Fruit fly (Drosophila melanogaster) whole organism, embryonic: ENCODE measurements around the gene ssh.
A peak's percentile ranks its signal among the peaks of the same experiment; 100 is the strongest.

Experiments
- ATbp ChIP-seq: fragments of 200-800 bp; sonication (Bioruptor generic); optimal IDR thresholded peaks from 2 replicates; lab custom pipeline; 2017; ENCODE audit warnings: missing biosample characterization, mild to moderate bottlenecking, missing genetic modification characterization, missing genetic modification reagents
- Aef1 ChIP-seq: fragments of 200-800 bp; sonication (Bioruptor generic); IDR thresholded peaks from 3 replicates; pipeline ENCODE4 v1.3.6; 2022; ENCODE audit warnings: missing biosample characterization, missing genetic modification characterization
- Antp ChIP-seq: fragments of 200-800 bp; sonication (Bioruptor generic); optimal IDR thresholded peaks from 3 replicates; lab custom pipeline; 2016; ENCODE audit warnings: missing biosample characterization, missing genetic modification characterization
- Atf6 ChIP-seq: fragments of 200-800 bp; sonication (Bioruptor generic); IDR thresholded peaks from 2 replicates; pipeline ENCODE4 v1.3.6; 2022; ENCODE audit warnings: missing biosample characterization, missing genetic modification characterization
- CG18599 ChIP-seq: fragments of 200-800 bp; sonication (Bioruptor generic); optimal IDR thresholded peaks from 3 replicates; lab custom pipeline; 2017; ENCODE audit warnings: missing biosample characterization, missing genetic modification characterization, mild to moderate bottlenecking, moderate library complexity, missing genetic modification reagents
- CG2199 ChIP-seq: fragments of 200-800 bp; sonication (Bioruptor generic); IDR thresholded peaks from 3 replicates; pipeline ENCODE4 v1.3.6; 2022; ENCODE audit warnings: missing biosample characterization, missing genetic modification characterization
- CG31365 ChIP-seq: fragments of 200-800 bp; sonication (Bioruptor generic); optimal IDR thresholded peaks from 2 replicates; lab custom pipeline; 2018; ENCODE audit warnings: missing biosample characterization, mild to moderate bottlenecking, missing genetic modification characterization
- CG3163 ChIP-seq: fragments of 200-800 bp; sonication (Bioruptor generic); optimal IDR thresholded peaks from 3 replicates; lab custom pipeline; 2016; ENCODE audit warnings: missing biosample characterization, missing genetic modification characterization
- CG33557 ChIP-seq: fragments of 200-800 bp; sonication (Bioruptor generic); optimal IDR thresholded peaks from 2 replicates; lab custom pipeline; 2019; ENCODE audit warnings: missing biosample characterization, mild to moderate bottlenecking, missing genetic modification characterization, moderate library complexity
- CG34376 ChIP-seq: fragments of 200-800 bp; sonication (Bioruptor generic); optimal IDR thresholded peaks from 2 replicates; lab custom pipeline; 2018; ENCODE audit warnings: missing biosample characterization, mild to moderate bottlenecking, missing genetic modification characterization
- CG5953 ChIP-seq: fragments of 200-800 bp; sonication (Bioruptor generic); IDR thresholded peaks from 2 replicates; pipeline ENCODE4 v1.3.6; 2022; ENCODE audit warnings: missing biosample characterization, missing genetic modification characterization
- CG7357 ChIP-seq: fragments of 200-800 bp; sonication (Bioruptor generic); IDR thresholded peaks from 3 replicates; pipeline ENCODE4 v1.3.6; 2022; ENCODE audit warnings: missing biosample characterization, missing genetic modification characterization
- CG7556 ChIP-seq: fragments of 200-800 bp; sonication (Bioruptor generic); optimal IDR thresholded peaks from 2 replicates; lab custom pipeline; 2017; ENCODE audit warnings: missing biosample characterization, mild to moderate bottlenecking, missing genetic modification characterization
- CG7839 ChIP-seq: fragments of 200-800 bp; sonication (Bioruptor generic); optimal IDR thresholded peaks from 3 replicates; lab custom pipeline; 2018; ENCODE audit warnings: missing biosample characterization, mild to moderate bottlenecking, missing genetic modification characterization, moderate library complexity
- CG8944 ChIP-seq: fragments of 200-800 bp; sonication (Bioruptor generic); optimal IDR thresholded peaks from 3 replicates; lab custom pipeline; 2016; ENCODE audit warnings: missing biosample characterization, missing genetic modification characterization
- CkIIα-i1 ChIP-seq: fragments of 200-800 bp; sonication (Bioruptor generic); IDR thresholded peaks from 2 replicates; pipeline ENCODE4 v1.3.6; 2022; ENCODE audit warnings: missing biosample characterization, missing genetic modification characterization
- Dp ChIP-seq: fragments of 200-800 bp; sonication (Bioruptor generic); optimal IDR thresholded peaks from 2 replicates; lab custom pipeline; 2018; ENCODE audit warnings: missing biosample characterization, mild to moderate bottlenecking, missing genetic modification characterization, moderate library complexity
- Drgx ChIP-seq: fragments of 200-800 bp; sonication (Bioruptor generic); IDR thresholded peaks from 2 replicates; pipeline ENCODE4 v1.3.6; 2022; ENCODE audit warnings: missing biosample characterization, missing genetic modification characterization
- Gug ChIP-seq: fragments of 200-800 bp; sonication (Bioruptor generic); IDR thresholded peaks from 4 replicates; pipeline ENCODE4 v1.3.6; 2022; ENCODE audit warnings: missing biosample characterization, missing genetic modification characterization
- Hand ChIP-seq: fragments of 200-800 bp; sonication (Bioruptor generic); optimal IDR thresholded peaks from 2 replicates; lab custom pipeline; 2017; ENCODE audit warnings: mild to moderate bottlenecking, missing biosample characterization, missing genetic modification reagents, missing genetic modification characterization
- Hey ChIP-seq: fragments of 200-800 bp; sonication (Bioruptor generic); optimal IDR thresholded peaks from 3 replicates; lab custom pipeline; 2018; ENCODE audit warnings: missing biosample characterization, mild to moderate bottlenecking, missing genetic modification characterization
- Myb ChIP-seq: fragments of 200-800 bp; sonication (Bioruptor generic); optimal IDR thresholded peaks from 2 replicates; lab custom pipeline; 2016; ENCODE audit warnings: missing biosample characterization, missing genetic modification characterization
- Nf-YB ChIP-seq: fragments of 200-800 bp; sonication (Bioruptor generic); optimal IDR thresholded peaks from 3 replicates; lab custom pipeline; 2019; ENCODE audit warnings: missing biosample characterization, mild to moderate bottlenecking, missing genetic modification characterization, moderate library complexity
- NfI ChIP-seq: fragments of 200-800 bp; sonication (Bioruptor generic); optimal IDR thresholded peaks from 3 replicates; lab custom pipeline; 2018; ENCODE audit warnings: missing biosample characterization, mild to moderate bottlenecking, missing genetic modification characterization, moderate library complexity
- Taf1 ChIP-seq: fragments of 200-800 bp; sonication (Bioruptor generic); IDR thresholded peaks from 2 replicates; pipeline ENCODE4 v1.3.6; 2022; ENCODE audit warnings: missing biosample characterization, missing genetic modification characterization
- Tbp ChIP-seq: fragments of >200 bp; optimal IDR thresholded peaks from 2 replicates; lab custom pipeline; 2018; ENCODE audit warnings: missing biosample characterization, missing genetic modification characterization
- abd-A ChIP-seq: fragments of 200-800 bp; sonication (Bioruptor generic); optimal IDR thresholded peaks from 3 replicates; lab custom pipeline; 2019; ENCODE audit warnings: missing biosample characterization, mild to moderate bottlenecking, missing genetic modification characterization, moderate library complexity
- ara ChIP-seq: fragments of 200-800 bp; sonication (Bioruptor generic); IDR thresholded peaks from 2 replicates; pipeline ENCODE4 v1.3.6; 2022; ENCODE audit warnings: missing biosample characterization, missing genetic modification characterization
- crol ChIP-seq: fragments of 200-800 bp; sonication (Bioruptor generic); IDR thresholded peaks from 2 replicates; pipeline ENCODE4 v1.3.6; 2022; ENCODE audit warnings: missing biosample characterization, missing genetic modification characterization
- esg ChIP-seq: fragments of 200-800 bp; sonication (Bioruptor generic); conservative IDR thresholded peaks from 2 replicates; pipeline ENCODE4 v1.3.6; 2022; ENCODE audit warnings: missing biosample characterization, missing genetic modification characterization
- fd3F ChIP-seq: fragments of 200-800 bp; sonication (Bioruptor generic); optimal IDR thresholded peaks from 2 replicates; lab custom pipeline; 2018; ENCODE audit warnings: missing biosample characterization, mild to moderate bottlenecking, missing genetic modification characterization, moderate library complexity
- fd64A ChIP-seq: fragments of 200-800 bp; sonication (Bioruptor generic); optimal IDR thresholded peaks from 3 replicates; lab custom pipeline; 2018; ENCODE audit warnings: missing biosample characterization, mild to moderate bottlenecking, missing genetic modification characterization
- fru ChIP-seq: fragments of >200 bp; optimal IDR thresholded peaks from 2 replicates; lab custom pipeline; 2017
- gro ChIP-seq: fragments of 200-800 bp; sonication (Bioruptor generic); optimal IDR thresholded peaks from 2 replicates; lab custom pipeline; 2016; ENCODE audit warnings: missing biosample characterization, missing genetic modification characterization
- h ChIP-seq: fragments of >200 bp; optimal IDR thresholded peaks from 2 replicates; lab custom pipeline; 2017
- ind ChIP-seq: fragments of 200-800 bp; sonication (Bioruptor generic); optimal IDR thresholded peaks from 3 replicates; lab custom pipeline; 2016; ENCODE audit warnings: missing biosample characterization, missing genetic modification characterization
- insv ChIP-seq, 2 experiments: fragments of 200-800 bp; sonication (Bioruptor generic); optimal IDR thresholded peaks; 3 replicates each; lab custom pipeline; 2016 to 2018; ENCODE audit warnings: missing biosample characterization in 2 of 2, missing genetic modification characterization in 2 of 2
- inv ChIP-seq: fragments of 200-800 bp; sonication (Bioruptor generic); IDR thresholded peaks from 2 replicates; pipeline ENCODE4 v1.3.6; 2022; ENCODE audit warnings: missing biosample characterization, missing genetic modification characterization; ENCODE audit not compliant: partially characterized antibody
- jumu ChIP-seq: fragments of 200-800 bp; sonication (Bioruptor generic); optimal IDR thresholded peaks from 3 replicates; lab custom pipeline; 2016; ENCODE audit warnings: missing biosample characterization, missing genetic modification characterization
- mld ChIP-seq: fragments of 200-800 bp; sonication (Bioruptor generic); IDR thresholded peaks from 3 replicates; pipeline ENCODE4 v1.3.6; 2022; ENCODE audit warnings: missing biosample characterization, missing genetic modification characterization; ENCODE audit not compliant: partially characterized antibody
- pan ChIP-seq, 4 experiments: fragments of >200 bp in 3 of 4; fragments of 200-800 bp in 1 of 4; sonication (Bioruptor generic) in 1 of 4; optimal IDR thresholded peaks in 3 of 4; IDR thresholded peaks in 1 of 4; 2 replicates each; pipeline versions ENCODE4 v1.3.6 to Lab custom; 2017 to 2022; ENCODE audit warnings: missing biosample characterization in 2 of 4, missing genetic modification characterization in 2 of 4, mixed read lengths in 1 of 4
- pros ChIP-seq: fragments of 200-800 bp; sonication (Bioruptor generic); optimal IDR thresholded peaks from 3 replicates; lab custom pipeline; 2019; ENCODE audit warnings: missing biosample characterization, mild to moderate bottlenecking, missing genetic modification characterization, moderate library complexity
- pzg ChIP-seq: fragments of 200-800 bp; sonication (Bioruptor generic); optimal IDR thresholded peaks from 3 replicates; lab custom pipeline; 2018; ENCODE audit warnings: missing biosample characterization, mild to moderate bottlenecking, missing genetic modification characterization, moderate library complexity
- sim ChIP-seq: fragments of 200-800 bp; sonication (Bioruptor generic); IDR thresholded peaks from 2 replicates; pipeline ENCODE4 v1.3.6; 2022; ENCODE audit warnings: missing biosample characterization, missing genetic modification characterization
- sisA ChIP-seq: fragments of 200-800 bp; sonication (Bioruptor generic); IDR thresholded peaks from 2 replicates; pipeline ENCODE4 v1.3.6; 2022; ENCODE audit warnings: missing biosample characterization, missing genetic modification characterization
- tll ChIP-seq, 2 experiments: fragments of 200-800 bp in 1 of 2; fragments of >200 bp in 1 of 2; sonication (Bioruptor generic) in 1 of 2; optimal IDR thresholded peaks; 2 replicates each; lab custom pipeline; 2017 to 2019; ENCODE audit warnings: missing biosample characterization in 2 of 2, missing genetic modification characterization in 2 of 2, mild to moderate bottlenecking in 1 of 2, moderate library complexity in 1 of 2
- toy ChIP-seq: fragments of 200-800 bp; sonication (Bioruptor generic); IDR thresholded peaks from 2 replicates; pipeline ENCODE4 v1.3.6; 2022; ENCODE audit warnings: missing biosample characterization, missing genetic modification characterization
- usp ChIP-seq: fragments of >200 bp; optimal IDR thresholded peaks from 2 replicates; lab custom pipeline; 2017; ENCODE audit warnings: missing biosample characterization, missing genetic modification characterization
- zf30C ChIP-seq: fragments of 200-800 bp; sonication (Bioruptor generic); optimal IDR thresholded peaks from 3 replicates; lab custom pipeline; 2018; ENCODE audit warnings: missing biosample characterization, mild to moderate bottlenecking, missing genetic modification characterization

Gene ssh

dm6 chr3R:24944920-24945853 is at the start of gene ssh, which contains the start of gene Nmnat (continued):
- peak; percentile 89 for TF ChIP-seq pzg (GFP tag; lab: Kevin White, UChicago)
- no peak for TF ChIP-seq CG7556 (GFP tag; lab: Kevin White, UChicago)
- no peak for TF ChIP-seq CG5953 (GFP tag; lab: Robert Waterston, UW)
- TF ChIP-seq Aef1 (GFP tag; lab: Robert Waterston, UW), result no peak
- no peak for TF ChIP-seq fd64A (GFP tag; lab: Kevin White, UChicago)
- TF ChIP-seq usp (GFP tag; lab: Kevin White, UChicago), result no peak
- no peak for TF ChIP-seq abd-A (tag; lab: Kevin White, UChicago)
- TF ChIP-seq CkIIα-i1, result no peak
- peak; percentile 30; the same call in 1 of the 2 replicates for TF ChIP-seq Atf6 (GFP tag; lab: Robert Waterston, UW)
- TF ChIP-seq Gug (GFP tag; lab: Robert Waterston, UW), result peak; percentile 15; the same call in 1 of the 4 replicates
- no peak for TF ChIP-seq sim (GFP tag; lab: Robert Waterston, UW)
- no peak for TF ChIP-seq CG18599
- TF ChIP-seq sisA (GFP tag; lab: Robert Waterston, UW), result no peak
- no peak for TF ChIP-seq CG8944
- peak; percentile 85 to 89 for TF ChIP-seq tll (GFP tag; optimal IDR thresholded peaks at IDR 0.05; lab: Kevin White, UChicago)
- no peak for TF ChIP-seq ATbp (GFP tag; lab: Kevin White, UChicago)
- TF ChIP-seq crol (GFP tag; lab: Robert Waterston, UW), result no peak
- no peak for TF ChIP-seq fru
- no peak for TF ChIP-seq CG31365
- TF ChIP-seq Nf-YB (GFP tag; lab: Kevin White, UChicago), result peak; percentile 19
- no peak for TF ChIP-seq fd3F (GFP tag; lab: Kevin White, UChicago)
- peak; percentile 67 for TF ChIP-seq Myb (GFP tag; lab: Kevin White, UChicago)
- no peak for TF ChIP-seq ara (GFP tag; lab: Robert Waterston, UW)
- TF ChIP-seq inv, result peak; percentile 91
- peak; percentile 3 for TF ChIP-seq CG33557 (GFP tag; lab: Kevin White, UChicago)
- TF ChIP-seq CG7357 (GFP tag; lab: Robert Waterston, UW), result no peak
- no peak for TF ChIP-seq toy (GFP tag; lab: Robert Waterston, UW)
- no peak for TF ChIP-seq CG2199 (GFP tag; lab: Robert Waterston, UW)
- no peak for TF ChIP-seq CG7839 (tag; lab: Kevin White, UChicago)
- TF ChIP-seq Tbp (GFP tag; lab: Kevin White, UChicago), result no peak
- TF ChIP-seq Hand (GFP tag; lab: Kevin White, UChicago), result no peak
- no peak for TF ChIP-seq Antp (GFP tag; lab: Kevin White, UChicago)
- no peak for TF ChIP-seq Drgx (GFP tag; lab: Robert Waterston, UW)
- TF ChIP-seq CG3163, result peak; percentile 4
- TF ChIP-seq Taf1 (GFP tag; lab: Robert Waterston, UW), result no peak
- peak; percentile 29 for TF ChIP-seq NfI (GFP tag; lab: Kevin White, UChicago)
- TF ChIP-seq insv (GFP tag; optimal IDR thresholded peaks at IDR 0.05; lab: Kevin White, UChicago), result peak; percentile 49 to 84
- peak; percentile 57 for TF ChIP-seq gro
- peak; percentile 84 for TF ChIP-seq mld (GFP tag; lab: Robert Waterston, UW)
- TF ChIP-seq Dp (GFP tag; lab: Kevin White, UChicago), result peak; percentile 40
- peak; percentile 46 for TF ChIP-seq CG34376 (GFP tag; lab: Kevin White, UChicago)
- TF ChIP-seq h (lab: Kevin White, UChicago), result no peak
- TF ChIP-seq esg (GFP tag; lab: Robert Waterston, UW), result no peak
- peak; percentile 2 for TF ChIP-seq ind (GFP tag; lab: Kevin White, UChicago)
- no peak for TF ChIP-seq pan (optimal IDR thresholded peaks at IDR 0.05; lab: Kevin White, UChicago)
- TF ChIP-seq pan (GFP tag; optimal IDR thresholded peaks at IDR 0.05 in 1 of 2, IDR thresholded peaks at IDR 0.05 in 1 of 2), result no peak
- TF ChIP-seq Hey (tag; lab: Kevin White, UChicago), result no peak
- TF ChIP-seq zf30C (GFP tag; lab: Kevin White, UChicago), result no peak
- peak; percentile 52 for TF ChIP-seq jumu (GFP tag; lab: Kevin White, UChicago)
- no peak for TF ChIP-seq pros (GFP tag; lab: Kevin White, UChicago)
